Fruit fly (Drosophila melanogaster) Kc167 (cell line): ENCODE data around the gene cpb.

Experiments used
- Myc ChIP-seq: fragments of >200 bp; optimal IDR thresholded peaks from 2 replicates; lab custom pipeline; 2017; ENCODE audit warnings: missing external identifiers
- Sin3A ChIP-seq: fragments of >200 bp; optimal IDR thresholded peaks from 2 replicates; lab custom pipeline; 2018; ENCODE audit warnings: missing external identifiers
- h ChIP-seq: fragments of >200 bp; optimal IDR thresholded peaks from 3 replicates; lab custom pipeline; 2018; ENCODE audit warnings: missing external identifiers
- insv ChIP-seq: fragments of >200 bp; optimal IDR thresholded peaks from 3 replicates; lab custom pipeline; 2018; ENCODE audit warnings: missing external identifiers
- psq ChIP-seq: fragments of >200 bp; optimal IDR thresholded peaks from 2 replicates; lab custom pipeline; 2017; ENCODE audit warnings: missing external identifiers
- ttk ChIP-seq: sonication (Bioruptor generic); optimal IDR thresholded peaks from 2 replicates; lab custom pipeline; 2017; ENCODE audit warnings: missing external identifiers

cpb gene

DNA sequence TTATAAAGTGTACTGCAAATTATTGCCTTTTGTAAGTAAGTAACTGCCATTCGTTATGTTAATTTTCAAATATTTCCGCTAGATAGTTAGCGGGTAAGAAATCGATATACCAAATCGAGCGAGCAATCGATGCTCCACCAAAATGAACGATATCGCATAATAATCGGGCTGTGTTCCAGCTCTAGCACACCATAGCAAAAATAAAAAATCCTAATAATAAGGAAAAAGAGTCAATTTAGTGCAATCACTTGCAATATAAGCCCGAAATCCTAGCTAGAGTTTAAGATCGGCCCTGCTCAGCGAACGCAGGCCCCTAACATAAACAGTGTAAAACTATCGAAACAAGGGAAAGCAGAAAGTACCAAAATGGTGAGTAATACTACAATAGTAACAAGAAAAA is at the start of gene cpb:
Gene cpb (plus strand): TSS at position 157 of the 400 bp plus-strand sequence.
- TF ChIP-seq psq (lab: Kevin White, UChicago), result no peak
- no peak for TF ChIP-seq insv (lab: Kevin White, UChicago)
- TF ChIP-seq ttk, result no peak
- no peak for TF ChIP-seq Sin3A (lab: Kevin White, UChicago)
- no peak for TF ChIP-seq h

DNA sequence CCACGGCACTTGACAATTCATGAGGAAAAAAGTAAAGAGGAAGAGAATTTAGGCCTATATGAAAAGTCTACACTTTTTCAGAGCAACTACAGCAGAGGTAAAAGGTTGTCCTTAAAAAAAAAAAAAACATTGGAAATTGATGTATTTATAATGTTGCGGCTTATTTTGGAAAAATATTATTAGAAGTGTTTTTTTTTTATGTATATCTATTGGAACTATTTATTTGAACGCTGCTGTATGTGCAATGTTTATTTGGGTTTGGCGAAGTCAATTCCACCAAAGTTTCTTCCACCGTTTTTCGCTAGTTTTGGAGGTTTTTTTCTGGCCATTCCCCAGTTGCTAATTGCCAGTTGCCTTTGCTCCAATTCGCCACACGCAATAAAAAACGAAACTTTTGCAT is 48.8 kb upstream of the cpb start:
- TF ChIP-seq Myc (lab: Kevin White, UChicago) (no peak), Sin3A (lab: Kevin White, UChicago) (no peak), h (no peak), psq (lab: Kevin White, UChicago) (no peak), insv (lab: Kevin White, UChicago) (no peak), ttk (no peak)

DNA sequence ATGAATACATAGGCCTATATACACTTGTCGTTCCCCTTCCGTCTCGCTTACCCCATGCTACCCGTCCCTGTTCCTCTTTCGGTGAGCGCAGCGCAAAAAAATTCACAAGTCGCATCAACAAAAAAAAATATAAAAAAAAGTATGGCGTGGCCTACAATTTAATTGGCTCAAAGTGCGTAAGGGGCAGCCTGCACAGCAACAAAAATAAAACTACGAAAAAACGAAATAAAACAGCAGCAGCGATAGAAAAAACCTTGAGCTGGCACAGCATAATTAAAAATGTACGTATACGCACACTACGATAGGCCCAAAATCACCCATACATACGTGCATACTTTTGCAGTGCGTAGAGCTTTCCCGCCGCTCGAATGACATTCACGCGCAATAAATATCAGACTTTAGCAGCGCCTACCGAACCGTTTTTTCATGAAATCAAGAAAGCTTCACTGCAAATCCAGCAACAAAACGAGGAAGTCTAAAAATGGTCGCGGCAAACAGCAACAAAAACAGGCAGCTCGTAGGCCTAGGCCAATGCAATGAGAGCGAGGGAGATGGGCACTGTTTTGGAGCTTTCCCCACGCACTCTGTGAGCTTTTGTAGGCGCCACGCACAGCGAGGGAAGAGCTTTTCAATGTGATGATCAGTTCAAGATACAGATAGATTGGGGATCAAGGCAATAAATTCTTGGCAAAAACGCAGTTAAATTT is 47.7 kb upstream of the cpb start:
- TF ChIP-seq ttk (no peak), insv (lab: Kevin White, UChicago) (no peak), psq (lab: Kevin White, UChicago) (no peak)

DNA sequence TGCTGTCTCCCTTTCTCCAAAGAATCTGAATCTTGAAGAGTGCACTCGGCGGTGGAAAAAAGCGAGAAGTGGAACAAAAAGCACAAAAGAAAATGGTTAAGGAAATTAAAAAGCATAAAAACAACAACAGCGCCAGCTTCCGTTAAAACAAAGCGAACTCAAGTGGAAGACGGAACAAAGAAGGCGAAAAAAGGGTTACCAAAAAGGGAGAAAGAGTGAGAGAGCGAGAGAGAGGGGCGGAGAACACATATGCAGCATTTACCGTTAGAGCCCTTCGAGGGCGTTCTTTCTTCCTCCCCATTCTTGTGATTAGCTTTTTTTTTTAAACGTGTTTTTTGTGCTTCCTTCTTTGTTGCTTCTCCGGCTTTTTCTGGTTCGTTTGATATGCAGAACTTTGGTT is 46.6 kb upstream of the cpb start:
- no peak for TF ChIP-seq Myc (lab: Kevin White, UChicago)
- no peak for TF ChIP-seq Sin3A (lab: Kevin White, UChicago)
- TF ChIP-seq insv (lab: Kevin White, UChicago), result no peak
- no peak for TF ChIP-seq h
- TF ChIP-seq psq (lab: Kevin White, UChicago), result no peak
- TF ChIP-seq ttk, result no peak

DNA sequence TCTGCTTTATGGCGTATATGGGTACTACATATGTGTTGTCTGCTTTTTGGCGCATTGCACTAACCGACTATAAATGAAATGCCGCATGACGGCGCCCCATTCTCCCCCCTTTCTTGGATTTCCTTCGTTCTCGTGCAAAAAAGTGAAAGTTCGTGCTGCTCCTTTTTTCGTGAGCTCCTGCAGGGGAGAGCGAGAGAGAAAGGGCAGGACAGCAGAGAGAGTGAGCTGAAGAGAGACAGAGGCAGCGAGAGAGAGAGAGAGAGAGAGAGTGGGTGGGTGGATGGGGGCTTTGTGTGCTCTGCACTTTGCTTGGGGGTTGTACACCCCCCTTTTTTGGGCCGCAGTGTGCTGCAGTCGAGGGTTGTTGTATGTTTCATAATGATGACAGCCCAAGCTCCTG is 41.6 kb upstream of the cpb start:
- TF ChIP-seq h, result no peak
- TF ChIP-seq insv (lab: Kevin White, UChicago), result no peak
- no peak for TF ChIP-seq ttk
- no peak for TF ChIP-seq Myc (lab: Kevin White, UChicago)
- TF ChIP-seq Sin3A (lab: Kevin White, UChicago), result no peak
- no peak for TF ChIP-seq psq (lab: Kevin White, UChicago)

DNA sequence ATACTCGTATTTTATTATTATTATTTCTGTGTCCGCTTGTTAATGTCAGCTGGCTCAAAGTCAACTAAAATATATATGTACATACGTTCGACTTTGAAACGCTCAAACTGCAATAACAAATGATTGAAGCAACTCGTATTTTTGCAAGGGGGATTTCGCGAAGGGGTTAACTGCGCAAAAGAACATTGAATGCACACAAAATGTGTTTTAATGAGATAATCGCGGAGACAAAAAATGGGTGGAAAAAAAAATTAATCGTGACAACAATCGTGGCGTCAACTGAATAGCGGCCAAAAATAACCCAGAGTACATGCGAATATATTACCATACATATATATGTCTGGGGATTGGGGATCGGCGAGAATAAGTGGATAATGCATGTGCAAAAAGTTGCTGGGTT is 38.8 kb upstream of the cpb start:
- TF ChIP-seq psq (lab: Kevin White, UChicago) (no peak), Sin3A (lab: Kevin White, UChicago) (no peak), h (no peak), Myc (lab: Kevin White, UChicago) (no peak), ttk (no peak), insv (lab: Kevin White, UChicago) (no peak)

DNA sequence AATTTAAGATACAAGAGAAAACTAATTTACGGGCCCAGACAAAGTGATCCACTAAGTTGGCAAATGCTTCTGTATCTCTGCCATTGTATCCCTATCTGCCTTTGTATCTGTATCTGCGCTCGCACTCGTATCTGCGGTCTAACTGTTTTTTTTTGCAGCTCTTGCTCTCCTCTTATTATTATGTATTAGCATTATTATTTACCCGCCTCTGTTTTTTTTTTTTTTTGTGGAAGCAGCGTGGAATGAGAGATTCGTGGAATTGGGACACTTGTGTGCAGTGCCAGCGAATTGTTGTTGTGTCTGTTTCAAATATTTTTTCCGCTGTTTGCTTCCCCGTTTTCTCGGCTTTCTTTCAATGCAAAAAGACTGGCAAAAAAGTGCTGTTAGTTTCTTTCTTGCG is 37.9 kb upstream of the cpb start:
- TF ChIP-seq insv (lab: Kevin White, UChicago) (no peak), psq (lab: Kevin White, UChicago) (peak; percentile 64)

DNA sequence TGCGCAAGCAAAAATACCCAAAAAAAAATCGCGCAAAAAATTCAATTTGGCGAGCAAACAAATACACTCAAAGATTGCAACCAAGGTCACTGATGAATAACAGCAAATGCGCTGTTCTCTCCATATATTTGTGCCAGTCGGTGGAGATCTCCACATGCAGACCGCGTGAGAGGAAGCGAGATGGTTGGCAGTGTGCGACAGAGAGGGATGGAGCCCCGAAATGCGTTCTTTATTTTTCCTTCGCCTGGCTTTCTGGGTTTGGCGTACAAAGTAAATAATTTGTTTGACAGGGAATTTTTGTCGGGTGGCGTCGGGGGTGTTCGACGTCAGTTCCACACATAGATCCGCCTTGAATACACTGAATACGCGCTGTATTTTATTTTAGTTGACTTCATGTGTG is 37.2 kb upstream of the cpb start:
- TF ChIP-seq insv (lab: Kevin White, UChicago), result no peak
- TF ChIP-seq ttk, result no peak
- no peak for TF ChIP-seq psq (lab: Kevin White, UChicago)
- no peak for TF ChIP-seq Sin3A (lab: Kevin White, UChicago)
- TF ChIP-seq h, result no peak

DNA sequence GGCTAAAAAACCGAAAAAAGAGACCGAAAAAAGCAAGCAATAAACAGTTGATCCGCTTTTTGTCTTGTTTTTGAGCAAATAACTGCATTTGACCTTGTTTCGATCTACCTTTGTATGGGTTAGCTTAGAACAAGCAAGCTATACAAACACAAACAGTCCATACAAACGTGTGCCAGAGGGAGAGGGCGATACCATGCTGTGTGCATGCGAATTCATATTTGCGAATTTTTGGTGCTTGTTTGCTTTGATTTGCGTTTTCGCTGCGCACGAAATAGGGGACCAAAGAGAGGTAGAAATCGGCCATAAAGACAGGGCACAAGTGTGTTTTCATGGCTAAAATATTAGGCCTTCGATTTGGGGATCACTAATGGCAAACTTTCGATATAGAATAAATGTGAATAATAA is 36.1 kb upstream of the cpb start:
- TF ChIP-seq psq (lab: Kevin White, UChicago), result no peak
- TF ChIP-seq Myc (lab: Kevin White, UChicago), result no peak
- TF ChIP-seq h, result no peak
- TF ChIP-seq insv (lab: Kevin White, UChicago), result no peak
- TF ChIP-seq Sin3A (lab: Kevin White, UChicago), result no peak
- TF ChIP-seq ttk, result no peak

DNA sequence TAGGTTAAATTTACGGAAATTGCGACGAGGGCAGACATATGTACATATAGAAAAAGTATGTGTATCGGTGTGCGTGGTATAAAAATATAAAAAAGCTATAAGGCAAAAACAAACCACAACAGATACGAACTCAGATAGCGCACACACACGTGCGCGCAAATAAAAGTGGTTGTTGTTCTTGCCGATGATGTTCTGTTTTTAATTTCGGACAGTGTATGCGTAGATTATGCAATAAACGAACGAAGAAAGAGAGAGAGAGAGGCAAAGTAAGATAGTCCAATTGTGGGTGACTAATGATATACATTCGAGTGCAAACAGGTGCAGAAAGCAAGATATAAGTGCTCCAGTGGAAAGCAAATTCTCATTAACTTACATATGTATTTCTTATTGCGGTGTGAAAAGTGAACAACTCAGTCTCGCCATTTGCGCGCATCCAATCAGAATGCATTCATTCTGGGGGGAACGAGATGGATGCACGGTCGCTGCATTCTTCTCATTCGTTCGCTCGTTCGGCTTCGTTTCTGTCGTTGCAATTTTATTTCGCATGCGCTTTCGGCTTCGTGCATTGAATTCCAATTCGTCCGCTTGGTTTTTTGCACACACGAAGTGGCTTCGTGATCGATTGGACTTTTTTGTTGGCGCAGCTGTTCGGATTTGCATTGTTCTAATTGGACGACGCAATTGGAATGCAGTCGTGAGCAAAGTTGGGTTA is 35.2 kb upstream of the cpb start:
- no peak for TF ChIP-seq Sin3A (lab: Kevin White, UChicago)
- TF ChIP-seq Myc (lab: Kevin White, UChicago), result no peak
- TF ChIP-seq h, result no peak
- no peak for TF ChIP-seq insv (lab: Kevin White, UChicago)
- TF ChIP-seq psq (lab: Kevin White, UChicago), result no peak
- TF ChIP-seq ttk, result no peak

DNA sequence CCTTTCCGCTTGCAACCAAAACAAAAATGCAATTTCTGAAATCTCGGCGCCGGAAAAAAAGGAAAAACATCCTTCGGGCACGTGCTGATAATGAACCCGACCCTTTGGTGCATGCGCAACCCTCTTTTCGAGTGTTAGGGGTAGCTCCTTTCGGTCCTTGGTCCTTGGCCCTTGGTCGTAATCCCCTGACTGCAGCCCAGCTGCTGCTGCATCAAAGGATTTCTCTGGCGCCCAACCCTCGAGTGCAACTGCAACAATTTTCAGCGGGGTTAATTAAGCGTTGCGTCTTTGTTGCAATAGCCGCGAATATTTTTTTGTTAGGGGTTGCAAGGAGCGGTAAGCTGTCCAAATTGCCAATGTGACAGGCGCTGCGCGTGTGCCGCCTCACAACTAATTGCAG is 34.3 kb upstream of the cpb start:
- TF ChIP-seq h (no peak), psq (lab: Kevin White, UChicago) (no peak), insv (lab: Kevin White, UChicago) (no peak), Myc (lab: Kevin White, UChicago) (no peak), Sin3A (lab: Kevin White, UChicago) (no peak), ttk (no peak)

DNA sequence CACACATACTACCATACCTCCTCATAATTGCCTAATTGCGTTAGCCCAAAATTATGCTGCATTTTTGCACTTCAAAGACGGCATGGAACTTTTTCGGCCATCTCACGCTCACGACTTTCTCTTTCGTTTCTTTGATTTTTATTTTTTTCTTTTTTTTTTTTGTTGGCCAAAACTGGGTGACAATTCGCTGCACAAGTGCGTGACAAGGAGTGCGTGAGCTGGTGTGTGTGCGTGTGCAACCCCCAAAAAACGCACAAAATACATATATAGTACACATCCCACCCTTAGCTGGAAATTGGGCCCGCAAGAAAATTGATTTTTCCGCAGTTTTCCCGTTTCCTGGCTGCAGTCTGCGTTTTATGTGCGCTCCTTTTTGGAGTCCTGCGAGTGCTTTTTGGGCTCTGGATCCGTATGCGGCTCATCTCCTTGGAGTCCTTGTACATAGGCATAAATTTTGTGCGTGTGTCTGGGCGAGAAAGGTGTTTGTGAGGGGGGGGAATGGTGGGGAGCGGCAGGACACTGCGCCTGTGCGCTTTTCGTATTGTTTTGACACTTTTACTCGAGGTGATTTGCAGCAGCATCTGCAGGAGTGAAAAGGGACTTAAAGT is 32.5 kb upstream of the cpb start:
- TF ChIP-seq psq (lab: Kevin White, UChicago) (no peak), h (no peak), Myc (lab: Kevin White, UChicago) (no peak), insv (lab: Kevin White, UChicago) (no peak), ttk (no peak), Sin3A (lab: Kevin White, UChicago) (no peak)
